Worm (Caenorhabditis elegans) whole organism, early embryonic: ENCODE measurements around the gene C24H11.1.

ENCODE experiments used
- ama-1 ChIP-seq: fragments of 150-350 bp; optimal IDR thresholded peaks from 2 replicates; lab custom pipeline; 2014
- hmbx-1 ChIP-seq: sonication (generic microtip); optimal IDR thresholded peaks from 2 replicates; lab custom pipeline; 2016; ENCODE audit warnings: mild to moderate bottlenecking, missing genetic modification characterization, missing compliant biosample characterization
- hmg-4 ChIP-seq: fragments of 200-800 bp; sonication (Bioruptor generic); optimal IDR thresholded peaks from 2 replicates; lab custom pipeline; 2018; ENCODE audit warnings: mild to moderate bottlenecking, missing genetic modification characterization, missing compliant biosample characterization
- pes-1 ChIP-seq: fragments of 200-800 bp; sonication (Bioruptor generic); IDR thresholded peaks from 2 replicates; pipeline ENCODE4 v1.3.6; 2022; ENCODE audit warnings: missing genetic modification reagents, missing genetic modification characterization, missing compliant biosample characterization
- sea-1 ChIP-seq: fragments of 200-800 bp; sonication (Bioruptor generic); conservative IDR thresholded peaks from 2 replicates; pipeline ENCODE4 v1.3.6; 2022; ENCODE audit warnings: missing genetic modification characterization, missing compliant biosample characterization

DNA sequence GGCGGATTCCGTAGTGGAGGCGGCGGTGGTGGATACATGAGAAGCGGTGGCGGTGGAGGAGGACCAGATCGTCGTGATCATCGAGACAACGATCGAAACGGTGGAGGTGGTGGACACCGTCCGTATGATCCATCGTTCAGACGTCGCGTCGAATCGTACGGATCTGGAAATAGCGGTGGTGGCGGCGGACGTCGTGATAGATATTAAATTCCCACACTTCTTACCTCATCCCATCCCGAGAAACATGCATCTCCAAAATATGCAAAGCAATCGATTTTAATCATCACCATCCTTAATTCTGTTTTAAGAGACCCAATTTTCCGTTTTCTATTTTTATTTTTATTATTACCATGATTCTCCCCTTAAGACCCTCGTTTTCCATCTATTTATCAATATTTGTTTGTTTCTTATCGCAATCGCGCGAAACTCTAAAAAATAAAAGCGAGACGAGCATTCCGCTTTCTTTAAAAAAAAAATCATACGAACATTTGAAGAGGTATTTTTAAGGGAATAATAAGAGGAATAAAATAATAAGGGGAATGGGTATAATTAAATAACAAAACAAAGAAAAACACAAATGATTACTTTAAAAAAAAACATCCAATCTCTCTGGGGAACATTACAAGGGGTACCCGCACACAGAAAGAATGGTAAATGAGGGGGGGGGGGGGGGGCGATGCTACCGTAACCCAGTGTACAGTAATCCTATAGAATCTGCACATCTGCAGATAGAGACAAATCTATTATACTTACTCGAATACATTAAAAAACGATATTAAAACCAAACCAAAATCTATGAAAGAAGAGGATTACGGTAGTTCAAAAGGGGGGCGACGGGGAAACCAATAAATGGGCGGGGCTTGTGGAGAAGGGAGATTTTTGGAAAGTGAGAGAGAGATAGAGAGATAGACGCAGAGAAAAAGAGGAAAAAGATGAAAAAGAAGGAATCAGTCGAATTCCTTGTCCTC lies 43.3 kb downstream of the C24H11.1 start:
- TF ChIP-seq pes-1, result no peak
- TF ChIP-seq ama-1 (lab: Kevin White, UChicago), result no peak
- TF ChIP-seq hmg-4 (GFP tag; lab: Kevin White, UChicago), result no peak
- TF ChIP-seq hmbx-1, result no peak
- no peak for TF ChIP-seq sea-1 (GFP tag; lab: Robert Waterston, UW)
